Worm (Caenorhabditis elegans): Measurements from ENCODE around the gene Y111B2A.2.
A peak's percentile ranks its signal among the peaks of the same experiment; 100 is the strongest.

Gene Y111B2A.2

ce11 chrIII:12528029-12528428, 32.1 kb downstream of the Y111B2A.2 start:
- no peak for TF ChIP-seq ets-5 (GFP tag; IDR thresholded peaks at IDR 0.05)
- no peak for TF ChIP-seq aly-2 (tag; optimal IDR thresholded peaks at IDR 0.05)
- TF ChIP-seq pax-3 (tag; optimal IDR thresholded peaks at IDR 0.05) = no peak
- TF ChIP-seq blmp-1 (tag; optimal IDR thresholded peaks at IDR 0.05) = peak; percentile 12
- peak; percentile 45 for TF ChIP-seq xbp-1 (tag; optimal IDR thresholded peaks at IDR 0.05)
- no peak for TF ChIP-seq ama-1 (optimal IDR thresholded peaks at IDR 0.05)
- no peak for TF ChIP-seq Y116A8C.19 (tag; optimal IDR thresholded peaks at IDR 0.05; ENCODE audit: borderline replicate concordance)
- TF ChIP-seq unc-86 (tag; optimal IDR thresholded peaks at IDR 0.05) = peak; percentile 27
- TF ChIP-seq efl-1 (optimal IDR thresholded peaks at IDR 0.05) = peak; percentile 87
- TF ChIP-seq efl-1 (GFP tag; optimal IDR thresholded peaks at IDR 0.05 in 1 of 2) = peak; percentile 89 to 99
- TF ChIP-seq lin-14 (GFP tag; optimal IDR thresholded peaks at IDR 0.05) = no peak
- TF ChIP-seq nhr-28 (tag; optimal IDR thresholded peaks at IDR 0.05) = no peak
- TF ChIP-seq nhr-84 (tag; optimal IDR thresholded peaks at IDR 0.05) = no peak
- TF ChIP-seq pqm-1 (tag; optimal IDR thresholded peaks at IDR 0.05) = no peak
- TF ChIP-seq nhr-77 (tag; optimal IDR thresholded peaks at IDR 0.05) = no peak
- TF ChIP-seq egl-13 (tag; optimal IDR thresholded peaks at IDR 0.05) = no peak
- TF ChIP-seq lsy-2 (tag; optimal IDR thresholded peaks at IDR 0.05) = peak; percentile 65 to 73
- TF ChIP-seq nhr-90 (tag; optimal IDR thresholded peaks at IDR 0.05; ENCODE audit: poor library complexity) = peak; percentile 68
- 0 out of 2 replicates have a peak, but pooled peaks have one; percentile 3 for TF ChIP-seq isw-1 (GFP tag; IDR thresholded peaks at IDR 0.05)
- TF ChIP-seq nhr-237 (tag; optimal IDR thresholded peaks at IDR 0.05) = no peak
- no peak for TF ChIP-seq unc-98 (GFP tag; IDR thresholded peaks at IDR 0.05)
- peak; percentile 43 for TF ChIP-seq irx-1 (tag; optimal IDR thresholded peaks at IDR 0.05)
- peak; percentile 85 to 92 (median 89) for TF ChIP-seq dpl-1 (GFP tag; optimal IDR thresholded peaks at IDR 0.05)
- peak; percentile 74 for TF ChIP-seq nhr-47 (tag; optimal IDR thresholded peaks at IDR 0.05)
- no peak for TF ChIP-seq nhr-76 (tag; optimal IDR thresholded peaks at IDR 0.05)
- TF ChIP-seq snu-23 (GFP tag; optimal IDR thresholded peaks at IDR 0.05) = peak; percentile 66
- peak; percentile 22 for TF ChIP-seq lin-15B (tag; optimal IDR thresholded peaks at IDR 0.05)
- TF ChIP-seq ceh-63 (GFP tag; optimal IDR thresholded peaks at IDR 0.05) = no peak
- TF ChIP-seq hlh-17 (GFP tag; optimal IDR thresholded peaks at IDR 0.05; ENCODE audit: borderline replicate concordance) = no peak
- TF ChIP-seq fkh-4 (tag; optimal IDR thresholded peaks at IDR 0.05; ENCODE audit: borderline replicate concordance) = no peak
- no peak for TF ChIP-seq ztf-4 (tag; optimal IDR thresholded peaks at IDR 0.05)
- TF ChIP-seq mab-9 (GFP tag; IDR thresholded peaks at IDR 0.05) = no peak
- TF ChIP-seq egl-27 (tag; optimal IDR thresholded peaks at IDR 0.05) = no peak
- TF ChIP-seq nhr-71 (tag; optimal IDR thresholded peaks at IDR 0.05) = peak; percentile 75
- no peak for TF ChIP-seq sox-4 (tag; optimal IDR thresholded peaks at IDR 0.05)
- TF ChIP-seq nhr-85 (tag) = peak; percentile 74
- TF ChIP-seq ceh-82 (tag; optimal IDR thresholded peaks at IDR 0.05) = peak in 2 of 3 experiments; percentile 13 to 37
- TF ChIP-seq ceh-88 (GFP tag; IDR thresholded peaks at IDR 0.05) = no peak
- TF ChIP-seq pag-3 (tag; optimal IDR thresholded peaks at IDR 0.05; ENCODE audit: borderline replicate concordance, insufficient read depth) = no peak
- no peak for TF ChIP-seq grh-1 (GFP tag; IDR thresholded peaks at IDR 0.05)
- peak; percentile 55 for TF ChIP-seq swsn-7 (tag; optimal IDR thresholded peaks at IDR 0.05)
- TF ChIP-seq nhr-20 (tag; optimal IDR thresholded peaks at IDR 0.05) = peak; percentile 50
- TF ChIP-seq skn-1 (tag; optimal IDR thresholded peaks at IDR 0.05) = no peak
- TF ChIP-seq nhr-19 (GFP tag; conservative IDR thresholded peaks at IDR 0.05) = peak; percentile 52
- TF ChIP-seq unc-62 (GFP tag; optimal IDR thresholded peaks at IDR 0.05) = no peak
- TF ChIP-seq C34B4.2 (tag; optimal IDR thresholded peaks at IDR 0.05) = no peak
- no peak for TF ChIP-seq elt-2 (tag; optimal IDR thresholded peaks at IDR 0.05)
- no peak for TF ChIP-seq fkh-8 (tag; optimal IDR thresholded peaks at IDR 0.05)
- peak; percentile 43 for TF ChIP-seq tbx-2 (tag; optimal IDR thresholded peaks at IDR 0.05)
- peak; percentile 54 for TF ChIP-seq dsc-1 (tag; optimal IDR thresholded peaks at IDR 0.05)
- no peak for TF ChIP-seq jun-1 (tag; optimal IDR thresholded peaks at IDR 0.05)
- TF ChIP-seq snpc-4 (tag; optimal IDR thresholded peaks at IDR 0.05) = no peak
- TF ChIP-seq tlp-1 (tag; optimal IDR thresholded peaks at IDR 0.05) = no peak
- TF ChIP-seq alr-1 (tag; optimal IDR thresholded peaks at IDR 0.05; ENCODE audit: borderline replicate concordance) = no peak
